Worm (Caenorhabditis elegans) whole organism, L4 larva: ENCODE measurements around the gene T28H10.1.

Experiments used
- D1046.2 ChIP-seq: fragments of 200-800 bp; sonication (Bioruptor generic); IDR thresholded peaks from 2 replicates; pipeline ENCODE4 v1.3.6; 2022; ENCODE audit warnings: missing genetic modification characterization, missing compliant biosample characterization
- F26F4.8 ChIP-seq: fragments of 200-800 bp; sonication (Bioruptor generic); conservative IDR thresholded peaks from 2 replicates; pipeline ENCODE4 v1.3.6; 2022; ENCODE audit warnings: missing genetic modification characterization, missing compliant biosample characterization
- R02D3.7 ChIP-seq: fragments of 150-350 bp; sonication (generic microtip); optimal IDR thresholded peaks from 3 replicates; lab custom pipeline; 2014; ENCODE audit warnings: missing biosample characterization, missing genetic modification characterization
- T26A8.4 ChIP-seq: fragments of 200-800 bp; sonication (Bioruptor generic); IDR thresholded peaks from 2 replicates; pipeline ENCODE4 v1.3.6; 2022; ENCODE audit warnings: missing genetic modification characterization, missing compliant biosample characterization
- Y105C5A.15 ChIP-seq: fragments of 200-800 bp; sonication (Bioruptor generic); IDR thresholded peaks from 2 replicates; pipeline ENCODE4 v1.3.6; 2022; ENCODE audit warnings: missing genetic modification characterization, missing compliant biosample characterization
- Y48G9A.11 ChIP-seq: fragments of 200-800 bp; sonication (Bioruptor generic); IDR thresholded peaks from 2 replicates; pipeline ENCODE4 v1.3.6; 2022; ENCODE audit warnings: missing genetic modification reagents, missing genetic modification characterization, missing compliant biosample characterization
- aha-1 ChIP-seq: fragments of 150-350 bp; peaks from one replicate; lab custom pipeline; 2014; ENCODE audit warnings: missing biosample characterization, missing genetic modification characterization
- ama-1 ChIP-seq: fragments of 150-350 bp; optimal IDR thresholded peaks from 2 replicates; lab custom pipeline; 2014; ENCODE audit warnings: inconsistent platforms, mixed read lengths
- arid-1 ChIP-seq: fragments of 200-800 bp; sonication (Bioruptor generic); conservative IDR thresholded peaks from 2 replicates; pipeline ENCODE4 v1.3.6; 2022; ENCODE audit warnings: missing genetic modification reagents, missing genetic modification characterization, missing compliant biosample characterization
- attf-4 ChIP-seq: sonication (generic microtip); optimal IDR thresholded peaks from 3 replicates; lab custom pipeline; 2017; ENCODE audit warnings: missing biosample characterization, missing genetic modification characterization
- ceh-44 ChIP-seq: fragments of 200-800 bp; sonication (Bioruptor generic); IDR thresholded peaks from 2 replicates; pipeline ENCODE4 v1.3.6; 2022; ENCODE audit warnings: missing genetic modification reagents, missing genetic modification characterization, missing compliant biosample characterization
- daf-16 ChIP-seq, 3 experiments: sonication (generic microtip); optimal IDR thresholded peaks; 2 replicates each; lab custom pipeline; 2016 to 2017; ENCODE audit warnings: missing genetic modification characterization in 3 of 3, missing genetic modification reagents in 3 of 3, mild to moderate bottlenecking in 2 of 3, missing compliant biosample characterization in 2 of 3, missing biosample characterization in 1 of 3, moderate library complexity in 1 of 3
- daf-8 ChIP-seq: fragments of 200-800 bp; sonication (Bioruptor generic); IDR thresholded peaks from 2 replicates; pipeline ENCODE4 v1.3.6; 2022; ENCODE audit warnings: missing genetic modification characterization, missing compliant biosample characterization
- dmd-6 ChIP-seq: fragments of 200-800 bp; sonication (Bioruptor generic); IDR thresholded peaks from 2 replicates; pipeline ENCODE4 v1.3.6; 2022; ENCODE audit warnings: missing genetic modification reagents, missing genetic modification characterization, missing compliant biosample characterization
- dmd-8 ChIP-seq: fragments of 200-800 bp; sonication (Bioruptor generic); IDR thresholded peaks from 2 replicates; pipeline ENCODE4 v1.3.6; 2022; ENCODE audit warnings: missing genetic modification characterization, missing compliant biosample characterization
- dpl-1 ChIP-seq: fragments of 150-350 bp; optimal IDR thresholded peaks from 2 replicates; lab custom pipeline; 2014; ENCODE audit warnings: missing biosample characterization, missing genetic modification reagents, missing genetic modification characterization
- duxl-1 ChIP-seq: sonication (generic microtip); optimal IDR thresholded peaks from 2 replicates; lab custom pipeline; 2016; ENCODE audit warnings: mild to moderate bottlenecking, missing genetic modification characterization, moderate library complexity, missing compliant biosample characterization; ENCODE audit not compliant: poor library complexity
- egl-27 ChIP-seq: sonication (generic microtip); optimal IDR thresholded peaks from 3 replicates; lab custom pipeline; 2017; ENCODE audit warnings: missing biosample characterization, missing genetic modification reagents, missing genetic modification characterization
- fos-1 ChIP-seq: fragments of 150-350 bp; optimal IDR thresholded peaks from 2 replicates; lab custom pipeline; 2014; ENCODE audit warnings: missing biosample characterization, missing genetic modification characterization
- gei-8 ChIP-seq: fragments of 200-800 bp; sonication (Bioruptor generic); optimal IDR thresholded peaks from 2 replicates; lab custom pipeline; 2018; ENCODE audit warnings: mild to moderate bottlenecking, missing genetic modification characterization, missing compliant biosample characterization
- hlh-11 ChIP-seq: fragments of 200-800 bp; sonication (Bioruptor generic); optimal IDR thresholded peaks from 2 replicates; lab custom pipeline; 2018; ENCODE audit warnings: mild to moderate bottlenecking, missing genetic modification characterization, missing compliant biosample characterization
- hlh-30 ChIP-seq: sonication (generic microtip); optimal IDR thresholded peaks from 2 replicates; lab custom pipeline; 2017; ENCODE audit warnings: antibody characterized with exemption, mild to moderate bottlenecking, missing genetic modification characterization, missing compliant biosample characterization; ENCODE audit not compliant: insufficient read depth
- hmg-1.1 ChIP-seq: fragments of 200-800 bp; sonication (Bioruptor generic); IDR thresholded peaks from 2 replicates; pipeline ENCODE4 v1.3.6; 2022; ENCODE audit warnings: missing genetic modification reagents, missing genetic modification characterization, missing compliant biosample characterization
- lin-1 ChIP-seq: fragments of 200-800 bp; sonication (Bioruptor generic); IDR thresholded peaks from 2 replicates; pipeline ENCODE4 v1.3.6; 2022; ENCODE audit warnings: missing genetic modification reagents, missing genetic modification characterization, missing compliant biosample characterization
- lin-15B ChIP-seq: fragments of 150-350 bp; sonication (generic microtip); optimal IDR thresholded peaks from 3 replicates; lab custom pipeline; 2014; ENCODE audit warnings: missing biosample characterization, missing genetic modification characterization
- lin-29 ChIP-seq: fragments of 200-800 bp; sonication (Bioruptor generic); IDR thresholded peaks from 2 replicates; pipeline ENCODE4 v1.3.6; 2022; ENCODE audit warnings: missing genetic modification reagents, missing genetic modification characterization, missing compliant biosample characterization
- lin-39 ChIP-seq: fragments of 150-350 bp; optimal IDR thresholded peaks from 2 replicates; lab custom pipeline; 2014; ENCODE audit warnings: missing biosample characterization, missing genetic modification reagents, missing genetic modification characterization
- lsy-2 ChIP-seq, 2 experiments: fragments of 150-350 bp in 1 of 2; sonication (generic microtip) in 1 of 2; optimal IDR thresholded peaks; 2 replicates each; lab custom pipeline; 2014 to 2017; ENCODE audit warnings: missing biosample characterization in 2 of 2, missing genetic modification characterization in 2 of 2
- madf-5 ChIP-seq, 2 experiments: fragments of 200-800 bp; sonication (Bioruptor generic); IDR thresholded peaks; 2 replicates each; pipeline ENCODE4 v1.3.6; 2022; ENCODE audit warnings: missing compliant biosample characterization in 2 of 2, missing genetic modification characterization in 2 of 2
- madf-9 ChIP-seq: fragments of 200-800 bp; sonication (Bioruptor generic); conservative IDR thresholded peaks from 2 replicates; pipeline ENCODE4 v1.3.6; 2022; ENCODE audit warnings: missing genetic modification reagents, missing genetic modification characterization, missing compliant biosample characterization
- mxl-2 ChIP-seq: fragments of 200-800 bp; sonication (Bioruptor generic); conservative IDR thresholded peaks from 2 replicates; pipeline ENCODE4 v1.3.6; 2022; ENCODE audit warnings: missing genetic modification reagents, missing genetic modification characterization, missing compliant biosample characterization
- nhr-102 ChIP-seq: sonication (generic microtip); optimal IDR thresholded peaks from 2 replicates; lab custom pipeline; 2016; ENCODE audit warnings: mild to moderate bottlenecking, missing genetic modification characterization, moderate library complexity, missing compliant biosample characterization
- nhr-237 ChIP-seq: sonication (generic microtip); optimal IDR thresholded peaks from 2 replicates; lab custom pipeline; 2017; ENCODE audit warnings: missing biosample characterization, missing genetic modification characterization
- nhr-48 ChIP-seq: sonication (generic microtip); optimal IDR thresholded peaks from 2 replicates; lab custom pipeline; 2016; ENCODE audit warnings: mild to moderate bottlenecking, missing genetic modification characterization, missing compliant biosample characterization
- nhr-77 ChIP-seq: fragments of 150-350 bp; optimal IDR thresholded peaks from 2 replicates; lab custom pipeline; 2014; ENCODE audit warnings: missing biosample characterization, missing genetic modification characterization
- pqm-1 ChIP-seq: sonication (generic microtip); optimal IDR thresholded peaks from 2 replicates; lab custom pipeline; 2017; ENCODE audit warnings: missing biosample characterization, missing genetic modification characterization
- saeg-2 ChIP-seq: fragments of 200-800 bp; sonication (Bioruptor generic); IDR thresholded peaks from 2 replicates; pipeline ENCODE4 v1.3.6; 2022; ENCODE audit warnings: missing genetic modification reagents, missing genetic modification characterization, missing compliant biosample characterization
- snpc-1.2 ChIP-seq: fragments of 200-800 bp; sonication (Bioruptor generic); IDR thresholded peaks from 2 replicates; pipeline ENCODE4 v1.3.6; 2022; ENCODE audit warnings: missing genetic modification reagents, missing genetic modification characterization, missing compliant biosample characterization
- spr-3 ChIP-seq: fragments of 200-800 bp; sonication (Bioruptor generic); optimal IDR thresholded peaks from 2 replicates; lab custom pipeline; 2018; ENCODE audit warnings: mild to moderate bottlenecking, missing genetic modification characterization, missing compliant biosample characterization
- tag-97 ChIP-seq: fragments of 200-800 bp; sonication (Bioruptor generic); IDR thresholded peaks from 2 replicates; pipeline ENCODE4 v1.3.6; 2022; ENCODE audit warnings: missing genetic modification characterization, missing compliant biosample characterization
- tra-1 ChIP-seq: fragments of 200-800 bp; sonication (Bioruptor generic); IDR thresholded peaks from 2 replicates; pipeline ENCODE4 v1.3.6; 2022; ENCODE audit warnings: missing genetic modification reagents, missing genetic modification characterization, missing compliant biosample characterization
- unc-39 ChIP-seq: sonication (generic microtip); optimal IDR thresholded peaks from 2 replicates; lab custom pipeline; 2017; ENCODE audit warnings: missing biosample characterization, missing genetic modification characterization
- unc-62 ChIP-seq, 3 experiments: fragments of 150-350 bp in 1 of 3; sonication (generic microtip); optimal IDR thresholded peaks in 2 of 3; peaks in 1 of 3; 1 replicate in 1 of 3; 2 replicates in 2 of 3; lab custom pipeline; 2014 to 2017; ENCODE audit warnings: missing biosample characterization in 3 of 3, missing genetic modification characterization in 3 of 3, missing genetic modification reagents in 3 of 3, missing genotype in 1 of 3

T28H10.1 gene

DNA sequence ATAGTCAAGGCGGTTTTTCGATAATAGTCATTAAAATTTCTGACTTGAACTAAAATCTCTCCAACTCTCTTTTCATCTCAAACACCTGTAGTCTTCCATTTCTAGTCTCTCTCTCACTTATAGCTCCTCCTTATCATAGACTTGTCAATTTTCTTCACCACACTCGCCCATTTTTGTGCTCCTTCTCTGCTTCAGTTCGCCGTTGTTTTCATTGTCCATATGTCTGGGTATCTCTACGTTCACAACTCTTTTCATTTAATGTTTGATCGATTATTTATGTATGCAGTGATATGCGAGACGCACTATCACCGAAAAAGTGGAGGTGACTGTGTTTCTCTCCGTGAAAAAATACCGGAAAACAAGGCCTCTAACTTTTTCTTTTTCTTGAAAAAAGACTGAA, 35.8 kb upstream of the T28H10.1 start (continued):
- peak; percentile 71 for TF ChIP-seq nhr-77
- no peak for TF ChIP-seq Y105C5A.15 (GFP tag; lab: Robert Waterston, UW)
- no peak for TF ChIP-seq madf-9
- TF ChIP-seq hlh-11 (tag; lab: Kevin White, UChicago), result peak; percentile 89
- no peak for TF ChIP-seq hlh-30 (tag; lab: Kevin White, UChicago)
- TF ChIP-seq unc-62 (GFP tag; optimal IDR thresholded peaks at IDR 0.05 in 1 of 2; lab: Kevin White, UChicago), result peak in 1 of 2 experiments; percentile 72
- no peak for TF ChIP-seq unc-62 (tag; optimal IDR thresholded peaks at IDR 0.05; lab: Kevin White, UChicago)
- TF ChIP-seq dpl-1 (GFP tag; lab: Kevin White, UChicago), result no peak
- TF ChIP-seq lin-29, result no peak
- no peak for TF ChIP-seq nhr-48 (tag; lab: Kevin White, UChicago)
- no peak for TF ChIP-seq lin-15B (tag; lab: Kevin White, UChicago)
- TF ChIP-seq pqm-1 (tag; lab: Kevin White, UChicago), result peak; percentile 96
- no peak for TF ChIP-seq arid-1 (GFP tag; lab: Robert Waterston, UW)
- no peak for TF ChIP-seq dmd-8 (GFP tag; lab: Robert Waterston, UW)
- no peak for TF ChIP-seq gei-8 (GFP tag; lab: Kevin White, UChicago)
- no peak for TF ChIP-seq mxl-2 (GFP tag; lab: Robert Waterston, UW)
- TF ChIP-seq madf-5 (GFP tag; IDR thresholded peaks at IDR 0.05; lab: Robert Waterston, UW), result no peak
- no peak for TF ChIP-seq tag-97 (GFP tag; lab: Robert Waterston, UW)
- no peak for TF ChIP-seq snpc-1.2 (GFP tag; lab: Robert Waterston, UW)
- TF ChIP-seq egl-27 (tag; lab: Kevin White, UChicago), result no peak
- no peak for TF ChIP-seq Y48G9A.11 (GFP tag; lab: Robert Waterston, UW)
- no peak for TF ChIP-seq lin-39 (tag; lab: Kevin White, UChicago)
- peak; percentile 52; the same call in 1 of the 2 replicates for TF ChIP-seq tra-1 (GFP tag; lab: Robert Waterston, UW)
- no peak for TF ChIP-seq lsy-2 (tag; optimal IDR thresholded peaks at IDR 0.05; lab: Kevin White, UChicago)
- TF ChIP-seq attf-4 (tag; lab: Kevin White, UChicago), result no peak
- no peak for TF ChIP-seq nhr-237 (tag; lab: Kevin White, UChicago)
- peak; percentile 11 for TF ChIP-seq fos-1
- TF ChIP-seq R02D3.7 (tag; lab: Kevin White, UChicago), result no peak
- no peak for TF ChIP-seq ceh-44 (GFP tag; lab: Robert Waterston, UW)
- TF ChIP-seq duxl-1 (tag; lab: Kevin White, UChicago), result no peak
- TF ChIP-seq aha-1, result no peak
- TF ChIP-seq, all 104 proteins: peak for 15

DNA sequence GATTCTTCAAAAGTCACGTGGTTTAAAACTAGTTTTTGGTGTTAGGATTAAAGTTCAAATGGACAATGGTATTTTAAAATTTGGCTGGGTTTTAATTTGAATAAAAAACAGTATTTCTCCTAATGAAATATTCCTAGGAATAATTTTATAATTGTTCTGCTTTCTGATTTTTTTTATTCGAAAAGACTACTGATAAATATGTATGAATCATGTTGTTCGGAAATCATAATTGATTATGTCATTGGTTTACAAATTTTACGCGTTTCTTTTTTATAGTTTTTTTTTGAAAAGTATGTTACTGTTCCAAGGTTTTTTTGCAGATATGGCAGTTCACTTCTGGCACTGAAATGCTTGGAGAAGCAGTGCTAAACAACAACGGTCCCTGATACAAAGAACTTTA, 35.2 kb upstream of the T28H10.1 start, which contains the start of gene F28C1.3:
TSS of gene F28C1.3 (plus strand) at position 301 of the 400 bp plus-strand sequence.
- TF ChIP-seq arid-1 (GFP tag; lab: Robert Waterston, UW), result no peak
- TF ChIP-seq D1046.2 (GFP tag; lab: Robert Waterston, UW), result no peak
- TF ChIP-seq ama-1, result no peak
- no peak for TF ChIP-seq hlh-11 (tag; lab: Kevin White, UChicago)
- TF ChIP-seq lin-1 (GFP tag; lab: Robert Waterston, UW), result no peak
- no peak for TF ChIP-seq daf-16 (GFP tag; optimal IDR thresholded peaks at IDR 0.05; lab: Kevin White, UChicago)
- TF ChIP-seq daf-16 (tag; optimal IDR thresholded peaks at IDR 0.05; lab: Kevin White, UChicago), result no peak
- no peak for TF ChIP-seq nhr-102 (tag; lab: Kevin White, UChicago)
- TF ChIP-seq saeg-2 (GFP tag; lab: Robert Waterston, UW), result no peak
- no peak for TF ChIP-seq hmg-1.1 (GFP tag; lab: Robert Waterston, UW)
- TF ChIP-seq T26A8.4 (GFP tag; lab: Robert Waterston, UW), result no peak
- no peak for TF ChIP-seq spr-3 (GFP tag; lab: Kevin White, UChicago)
- TF ChIP-seq F26F4.8 (GFP tag; lab: Robert Waterston, UW), result no peak
- TF ChIP-seq pqm-1 (tag; lab: Kevin White, UChicago), result no peak
- TF ChIP-seq unc-39 (tag; lab: Kevin White, UChicago), result no peak
- TF ChIP-seq nhr-237 (tag; lab: Kevin White, UChicago), result no peak
- no peak for TF ChIP-seq dmd-6 (GFP tag; lab: Robert Waterston, UW)
- TF ChIP-seq fos-1, result no peak
- no peak for TF ChIP-seq daf-8 (GFP tag; lab: Robert Waterston, UW)
